Fruit fly (Drosophila melanogaster) whole organism, wandering third instar larva: ENCODE measurements around the gene CG3168.

Source experiments
- CG32264 ChIP-seq: fragments of 200-800 bp; sonication (Bioruptor generic); optimal IDR thresholded peaks from 2 replicates; lab custom pipeline; 2016; ENCODE audit warnings: missing biosample characterization, missing genetic modification characterization
- Dif ChIP-seq: fragments of 200-275, 200-300 bp; sonication (Bioruptor generic); optimal IDR thresholded peaks from 2 replicates; lab custom pipeline; 2018; ENCODE audit warnings: missing biosample characterization, missing genetic modification characterization; ENCODE audit not compliant: partially characterized antibody
- HLH106 ChIP-seq: fragments of 200-800 bp; optimal IDR thresholded peaks from 3 replicates; lab custom pipeline; 2019; ENCODE audit warnings: missing biosample characterization, mild to moderate bottlenecking, missing genetic modification characterization, moderate library complexity
- Hnf4 ChIP-seq: fragments of 200-800 bp; sonication (Bioruptor generic); optimal IDR thresholded peaks from 2 replicates; lab custom pipeline; 2016; ENCODE audit warnings: missing biosample characterization, mild to moderate bottlenecking, missing genetic modification characterization
- Hr83 ChIP-seq: fragments of 200-300 bp; sonication (Bioruptor generic); optimal IDR thresholded peaks from 2 replicates; lab custom pipeline; 2016; ENCODE audit warnings: missing biosample characterization, mild to moderate bottlenecking, missing genetic modification characterization, moderate library complexity; ENCODE audit not compliant: poor library complexity, severe bottlenecking
- Mio ChIP-seq: sonication (Bioruptor generic); optimal IDR thresholded peaks from 2 replicates; lab custom pipeline; 2016; ENCODE audit warnings: missing biosample characterization, missing genetic modification characterization
- Sp1 ChIP-seq: fragments of 200-800 bp; sonication (Bioruptor generic); optimal IDR thresholded peaks from 3 replicates; lab custom pipeline; 2019; ENCODE audit warnings: missing biosample characterization, mild to moderate bottlenecking, missing genetic modification characterization, moderate library complexity
- brk ChIP-seq: fragments of 200-800 bp; sonication (Bioruptor generic); optimal IDR thresholded peaks from 2 replicates; lab custom pipeline; 2016; ENCODE audit warnings: missing biosample characterization, mild to moderate bottlenecking, missing genetic modification characterization
- dsf ChIP-seq: sonication (Bioruptor generic); optimal IDR thresholded peaks from 2 replicates; lab custom pipeline; 2016; ENCODE audit warnings: missing biosample characterization, missing genetic modification characterization, borderline replicate concordance
- lola ChIP-seq: fragments of >200 bp; optimal IDR thresholded peaks from 2 replicates; lab custom pipeline; 2017; ENCODE audit warnings: missing biosample characterization, missing genetic modification characterization
- rgr ChIP-seq: fragments of 200-800 bp; sonication (Bioruptor generic); optimal IDR thresholded peaks from 3 replicates; lab custom pipeline; 2016; ENCODE audit warnings: missing biosample characterization, mild to moderate bottlenecking, missing genetic modification characterization
- usp ChIP-seq: fragments of >200 bp; optimal IDR thresholded peaks from 2 replicates; lab custom pipeline; 2017; ENCODE audit warnings: missing biosample characterization, missing genetic modification characterization

- TF ChIP-seq HLH106 (tag; lab: Kevin White, UChicago): peak; percentile 35
- no peak for TF ChIP-seq usp (GFP tag; lab: Kevin White, UChicago)
- no peak for TF ChIP-seq Hnf4 (GFP tag; lab: Kevin White, UChicago)
- no peak for TF ChIP-seq CG32264 (GFP tag; lab: Kevin White, UChicago)
- TF ChIP-seq Hr83 (GFP tag; lab: Kevin White, UChicago): no peak
- TF ChIP-seq Dif: no peak
- peak; percentile 5 for TF ChIP-seq rgr
- no peak for TF ChIP-seq Sp1 (GFP tag; lab: Kevin White, UChicago)
- no peak for TF ChIP-seq lola (GFP tag; lab: Kevin White, UChicago)
- TF ChIP-seq dsf: no peak
- no peak for TF ChIP-seq brk (GFP tag; lab: Kevin White, UChicago)
- no peak for TF ChIP-seq Mio (GFP tag; lab: Kevin White, UChicago)
Measured at dm6 chrX:6779609-6780139, 39.9 kb upstream of the CG3168 start, which contains the start of gene shf.
